Fruit fly (Drosophila melanogaster) whole organism, embryonic: Measurements from ENCODE around the gene CG10140.

Experiments used
- Asciz ChIP-seq: fragments of 200-800 bp; sonication (Bioruptor generic); optimal IDR thresholded peaks from 2 replicates; lab custom pipeline; 2017; ENCODE audit warnings: missing biosample characterization, mild to moderate bottlenecking, missing genetic modification characterization, missing genetic modification reagents
- Atf3 ChIP-seq: fragments of 200-800 bp; sonication (Bioruptor generic); optimal IDR thresholded peaks from 3 replicates; lab custom pipeline; 2016; ENCODE audit warnings: missing biosample characterization, missing genetic modification characterization
- Blimp-1 ChIP-seq: fragments of 200-800 bp; sonication (Bioruptor generic); optimal IDR thresholded peaks from 3 replicates; lab custom pipeline; 2018; ENCODE audit warnings: missing biosample characterization, missing genetic modification characterization, mild to moderate bottlenecking, moderate library complexity, missing genetic modification reagents
- CG14014 ChIP-seq: fragments of 200-800 bp; sonication (Bioruptor generic); IDR thresholded peaks from 2 replicates; pipeline ENCODE4 v1.3.6; 2022; ENCODE audit warnings: missing biosample characterization, missing genetic modification characterization
- CG30020 ChIP-seq: fragments of 200-800 bp; optimal IDR thresholded peaks from 2 replicates; lab custom pipeline; 2019; ENCODE audit warnings: missing biosample characterization, mild to moderate bottlenecking, missing genetic modification characterization, moderate library complexity
- CG31441 ChIP-seq: fragments of 200-800 bp; sonication (Bioruptor generic); IDR thresholded peaks from 2 replicates; pipeline ENCODE4 v1.3.6; 2022; ENCODE audit warnings: missing biosample characterization, missing genetic modification characterization
- CG42726 ChIP-seq: fragments of 200-800 bp; sonication (Bioruptor generic); IDR thresholded peaks from 2 replicates; pipeline ENCODE4 v1.3.6; 2022; ENCODE audit warnings: missing biosample characterization, missing genetic modification characterization; ENCODE audit not compliant: partially characterized antibody
- CG4617 ChIP-seq: fragments of 200-800 bp; sonication (Bioruptor generic); optimal IDR thresholded peaks from 3 replicates; lab custom pipeline; 2016; ENCODE audit warnings: missing biosample characterization, missing genetic modification characterization, borderline replicate concordance
- CG6175 ChIP-seq: fragments of 200-800 bp; sonication (Bioruptor generic); IDR thresholded peaks from 3 replicates; pipeline ENCODE4 v1.3.6; 2022; ENCODE audit warnings: missing biosample characterization, missing genetic modification characterization
- CG6683 ChIP-seq: fragments of 200-800 bp; sonication (Bioruptor generic); optimal IDR thresholded peaks from 2 replicates; lab custom pipeline; 2017; ENCODE audit warnings: missing biosample characterization, mild to moderate bottlenecking, missing genetic modification characterization, missing genetic modification reagents
- CG6813 ChIP-seq: fragments of 200-800 bp; sonication (Bioruptor generic); optimal IDR thresholded peaks from 2 replicates; lab custom pipeline; 2017; ENCODE audit warnings: missing biosample characterization, missing genetic modification characterization, mild to moderate bottlenecking, moderate library complexity, missing genetic modification reagents
- CG7786 ChIP-seq: fragments of 200-800 bp; sonication (Bioruptor generic); optimal IDR thresholded peaks from 2 replicates; lab custom pipeline; 2016; ENCODE audit warnings: missing biosample characterization, missing genetic modification characterization
- CG8089 ChIP-seq: fragments of 200-800 bp; sonication (Bioruptor generic); optimal IDR thresholded peaks from 3 replicates; lab custom pipeline; 2016; ENCODE audit warnings: missing biosample characterization, missing genetic modification characterization
- CG9932 ChIP-seq: fragments of 200-800 bp; sonication (Bioruptor generic); IDR thresholded peaks from 2 replicates; pipeline ENCODE4 v1.3.6; 2022; ENCODE audit warnings: missing biosample characterization, missing genetic modification characterization
- Camta ChIP-seq: fragments of 200-800 bp; sonication (Bioruptor generic); optimal IDR thresholded peaks from 2 replicates; lab custom pipeline; 2016; ENCODE audit warnings: missing biosample characterization, missing genetic modification characterization
- Dbx ChIP-seq: fragments of 200-800 bp; sonication (Bioruptor generic); IDR thresholded peaks from 3 replicates; pipeline ENCODE4 v1.3.6; 2022; ENCODE audit warnings: missing biosample characterization, missing genetic modification characterization
- Dek ChIP-seq: fragments of 200-800 bp; sonication (Bioruptor generic); optimal IDR thresholded peaks from 3 replicates; lab custom pipeline; 2019; ENCODE audit warnings: missing biosample characterization, mild to moderate bottlenecking, missing genetic modification characterization, moderate library complexity
- Dll ChIP-seq: fragments of 200-800 bp; sonication (Bioruptor generic); IDR thresholded peaks from 4 replicates; pipeline ENCODE4 v1.3.6; 2022; ENCODE audit warnings: missing biosample characterization, missing genetic modification characterization; ENCODE audit not compliant: partially characterized antibody
- Hand ChIP-seq: fragments of 200-800 bp; sonication (Bioruptor generic); optimal IDR thresholded peaks from 2 replicates; lab custom pipeline; 2017; ENCODE audit warnings: mild to moderate bottlenecking, missing biosample characterization, missing genetic modification reagents, missing genetic modification characterization
- HmgD ChIP-seq: fragments of 200-800 bp; sonication (Bioruptor generic); optimal IDR thresholded peaks from 3 replicates; lab custom pipeline; 2016; ENCODE audit warnings: missing biosample characterization, missing genetic modification characterization
- Hr51 ChIP-seq, 2 experiments: fragments of 200-800 bp; sonication (Bioruptor generic); optimal IDR thresholded peaks; 2 replicates in 1 of 2; 3 replicates in 1 of 2; lab custom pipeline; 2016 to 2018; ENCODE audit warnings: missing biosample characterization in 2 of 2, missing genetic modification characterization in 2 of 2, mild to moderate bottlenecking in 1 of 2, moderate library complexity in 1 of 2
- Lim3 ChIP-seq: fragments of 200-800 bp; sonication (Bioruptor generic); IDR thresholded peaks from 2 replicates; pipeline ENCODE4 v1.3.6; 2022; ENCODE audit warnings: missing biosample characterization, missing genetic modification characterization
- Nf-YB ChIP-seq: fragments of 200-800 bp; sonication (Bioruptor generic); optimal IDR thresholded peaks from 3 replicates; lab custom pipeline; 2019; ENCODE audit warnings: missing biosample characterization, mild to moderate bottlenecking, missing genetic modification characterization, moderate library complexity
- Opbp ChIP-seq: fragments of 200-800 bp; sonication (Bioruptor generic); IDR thresholded peaks from 3 replicates; pipeline ENCODE4 v1.3.6; 2022; ENCODE audit warnings: missing biosample characterization, missing genetic modification characterization; ENCODE audit not compliant: partially characterized antibody
- Optix ChIP-seq: fragments of 200-800 bp; sonication (Bioruptor generic); IDR thresholded peaks from 3 replicates; pipeline ENCODE4 v1.3.6; 2022; ENCODE audit warnings: missing biosample characterization, missing genetic modification characterization
- PHDP ChIP-seq: fragments of 200-800 bp; sonication (Bioruptor generic); optimal IDR thresholded peaks from 3 replicates; lab custom pipeline; 2018; ENCODE audit warnings: missing biosample characterization, mild to moderate bottlenecking, missing genetic modification characterization, moderate library complexity
- Six4 ChIP-seq: fragments of 200-800 bp; sonication (Bioruptor generic); optimal IDR thresholded peaks from 2 replicates; lab custom pipeline; 2016; ENCODE audit warnings: missing biosample characterization, missing genetic modification characterization
- YL-1 ChIP-seq: fragments of 200-800 bp; sonication (Bioruptor generic); optimal IDR thresholded peaks from 3 replicates; lab custom pipeline; 2017; ENCODE audit warnings: missing biosample characterization, mild to moderate bottlenecking, missing genetic modification characterization
- ac ChIP-seq: fragments of 200-800 bp; sonication (Bioruptor generic); optimal IDR thresholded peaks from 3 replicates; lab custom pipeline; 2017; ENCODE audit warnings: missing biosample characterization, mild to moderate bottlenecking, missing genetic modification characterization
- amos ChIP-seq: fragments of 200-800 bp; sonication (Bioruptor generic); IDR thresholded peaks from 2 replicates; pipeline ENCODE4 v1.3.6; 2022; ENCODE audit warnings: missing biosample characterization, missing genetic modification characterization; ENCODE audit not compliant: partially characterized antibody
- ara ChIP-seq: fragments of 200-800 bp; sonication (Bioruptor generic); IDR thresholded peaks from 2 replicates; pipeline ENCODE4 v1.3.6; 2022; ENCODE audit warnings: missing biosample characterization, missing genetic modification characterization
- cas ChIP-seq: fragments of 200-800 bp; sonication (Bioruptor generic); IDR thresholded peaks from 2 replicates; pipeline ENCODE4 v1.3.6; 2022; ENCODE audit warnings: missing biosample characterization, missing genetic modification characterization
- cg ChIP-seq: fragments of 200-800 bp; sonication (Bioruptor generic); optimal IDR thresholded peaks from 3 replicates; lab custom pipeline; 2019; ENCODE audit warnings: missing biosample characterization, mild to moderate bottlenecking, missing genetic modification characterization, moderate library complexity
- esg ChIP-seq: fragments of 200-800 bp; sonication (Bioruptor generic); conservative IDR thresholded peaks from 2 replicates; pipeline ENCODE4 v1.3.6; 2022; ENCODE audit warnings: missing biosample characterization, missing genetic modification characterization
- fd102C ChIP-seq: fragments of 200-800 bp; sonication (Bioruptor generic); optimal IDR thresholded peaks from 2 replicates; lab custom pipeline; 2018; ENCODE audit warnings: missing biosample characterization, mild to moderate bottlenecking, missing genetic modification characterization, moderate library complexity
- gce ChIP-seq: fragments of 200-800 bp; sonication (Bioruptor generic); IDR thresholded peaks from 3 replicates; pipeline ENCODE4 v1.3.6; 2022; ENCODE audit warnings: missing biosample characterization, missing genetic modification characterization
- hbn ChIP-seq: fragments of 200-800 bp; sonication (Bioruptor generic); IDR thresholded peaks from 2 replicates; pipeline ENCODE4 v1.3.6; 2022; ENCODE audit warnings: missing biosample characterization, missing genetic modification characterization; ENCODE audit not compliant: partially characterized antibody
- jigr1 ChIP-seq: fragments of 200-800 bp; sonication (Bioruptor generic); IDR thresholded peaks from 3 replicates; pipeline ENCODE4 v1.3.6; 2022; ENCODE audit warnings: missing biosample characterization, missing genetic modification characterization
- lola ChIP-seq, 3 experiments: fragments of >200 bp in 2 of 3; fragments of 200-800 bp in 1 of 3; sonication (Bioruptor generic) in 1 of 3; optimal IDR thresholded peaks; 2 replicates each; lab custom pipeline; 2017 to 2019; ENCODE audit warnings: missing biosample characterization in 3 of 3, missing genetic modification characterization in 3 of 3, mild to moderate bottlenecking in 1 of 3, moderate library complexity in 1 of 3
- nom ChIP-seq: fragments of 200-800 bp; sonication (Bioruptor generic); optimal IDR thresholded peaks from 2 replicates; lab custom pipeline; 2017; ENCODE audit warnings: missing biosample characterization, missing genetic modification characterization, mild to moderate bottlenecking, moderate library complexity, missing genetic modification reagents
- onecut ChIP-seq: fragments of 200-800 bp; sonication (Bioruptor generic); IDR thresholded peaks from 2 replicates; pipeline ENCODE4 v1.3.6; 2022; ENCODE audit warnings: missing biosample characterization, missing genetic modification characterization
- org-1 ChIP-seq: fragments of 200-800 bp; sonication (Bioruptor generic); optimal IDR thresholded peaks from 2 replicates; lab custom pipeline; 2017; ENCODE audit warnings: missing biosample characterization, missing genetic modification characterization
- pho ChIP-seq: fragments of 200-800 bp; sonication (Bioruptor generic); optimal IDR thresholded peaks from 2 replicates; lab custom pipeline; 2016; ENCODE audit warnings: missing biosample characterization, missing genetic modification characterization
- shn ChIP-seq: fragments of 200-800 bp; sonication (Bioruptor generic); optimal IDR thresholded peaks from 3 replicates; lab custom pipeline; 2016; ENCODE audit warnings: missing biosample characterization, missing genetic modification characterization
- sqz ChIP-seq: fragments of 200-800 bp; sonication (Bioruptor generic); optimal IDR thresholded peaks from 3 replicates; lab custom pipeline; 2018; ENCODE audit warnings: missing biosample characterization, mild to moderate bottlenecking, missing genetic modification characterization
- vnd ChIP-seq: fragments of 200-800 bp; sonication (Bioruptor generic); IDR thresholded peaks from 3 replicates; pipeline ENCODE4 v1.3.6; 2022; ENCODE audit warnings: missing biosample characterization, missing genetic modification characterization; ENCODE audit not compliant: partially characterized antibody
- zen2 ChIP-seq: fragments of 200-800 bp; sonication (Bioruptor generic); IDR thresholded peaks from 3 replicates; pipeline ENCODE4 v1.3.6; 2022; ENCODE audit warnings: missing biosample characterization, missing genetic modification characterization; ENCODE audit not compliant: partially characterized antibody

CG10140 gene

dm6 chr3L:13476566-13477452 lies 36.5 kb upstream of the CG10140 start (continued):
- TF ChIP-seq shn (GFP tag; lab: Kevin White, UChicago) (no peak), Hand (peak; percentile 66), Six4 (peak; percentile 88), lola (GFP tag; optimal IDR thresholded peaks at IDR 0.05; lab: Kevin White, UChicago) (peak in 1 of 3 experiments; percentile 84), gce (GFP tag; lab: Robert Waterston, UW) (peak; percentile 77), CG7786 (GFP tag; lab: Kevin White, UChicago) (peak; percentile 52), CG42726 (GFP tag; lab: Robert Waterston, UW) (no peak), CG9932 (peak; percentile 84), CG4617 (GFP tag; lab: Kevin White, UChicago) (peak; percentile 60), Hr51 (GFP tag; optimal IDR thresholded peaks at IDR 0.05; lab: Kevin White, UChicago) (peak; percentile 57 to 95), onecut (GFP tag; lab: Robert Waterston, UW) (peak; percentile 69), zen2 (GFP tag; lab: Robert Waterston, UW) (peak; percentile 85), CG6683 (GFP tag; lab: Kevin White, UChicago) (peak; percentile 79), jigr1 (GFP tag; lab: Robert Waterston, UW) (peak; percentile 77), Dll (GFP tag; lab: Robert Waterston, UW) (peak; percentile 80), pho (GFP tag; lab: Kevin White, UChicago) (peak; percentile 71), Atf3 (peak; percentile 28), org-1 (peak; percentile 90), esg (GFP tag; lab: Robert Waterston, UW) (peak; percentile 84), fd102C (GFP tag; lab: Kevin White, UChicago) (no peak), vnd (GFP tag; lab: Robert Waterston, UW) (no peak), amos (GFP tag; lab: Robert Waterston, UW) (no peak), CG31441 (peak; percentile 92), Camta (peak; percentile 60), YL-1 (GFP tag; lab: Kevin White, UChicago) (peak; percentile 62), nom (GFP tag; lab: Kevin White, UChicago) (peak; percentile 45), CG14014 (GFP tag; lab: Robert Waterston, UW) (peak; percentile 79), CG8089 (GFP tag; lab: Kevin White, UChicago) (no peak), HmgD (GFP tag; lab: Kevin White, UChicago) (peak; percentile 41), Blimp-1 (GFP tag; lab: Kevin White, UChicago) (peak; percentile 91), Lim3 (GFP tag; lab: Robert Waterston, UW) (no peak), Opbp (no peak), cas (GFP tag; lab: Robert Waterston, UW) (no peak), hbn (GFP tag; lab: Robert Waterston, UW) (peak; percentile 69; the same call in 1 of the 2 replicates), ac (GFP tag; lab: Kevin White, UChicago) (no peak), cg (GFP tag; lab: Kevin White, UChicago) (no peak), Nf-YB (GFP tag; lab: Kevin White, UChicago) (peak; percentile 71), CG30020 (tag; lab: Kevin White, UChicago) (peak; percentile 50), Optix (GFP tag; lab: Robert Waterston, UW) (peak; percentile 30; the same call in 1 of the 3 replicates), sqz (GFP tag; lab: Kevin White, UChicago) (peak; percentile 63), PHDP (tag; lab: Kevin White, UChicago) (peak; percentile 93), Dek (tag; lab: Kevin White, UChicago) (peak; percentile 89), CG6813 (GFP tag; lab: Kevin White, UChicago) (peak; percentile 81), Dbx (GFP tag; lab: Robert Waterston, UW) (peak; percentile 72; the same call in 2 of the 3 replicates), CG6175 (peak; percentile 47; the same call in 1 of the 3 replicates), ara (GFP tag; lab: Robert Waterston, UW) (peak; percentile 72), Asciz (GFP tag; lab: Kevin White, UChicago) (peak; percentile 94)
